Fruit fly (Drosophila melanogaster): ENCODE results near the gene ksh.

ksh gene

DNA sequence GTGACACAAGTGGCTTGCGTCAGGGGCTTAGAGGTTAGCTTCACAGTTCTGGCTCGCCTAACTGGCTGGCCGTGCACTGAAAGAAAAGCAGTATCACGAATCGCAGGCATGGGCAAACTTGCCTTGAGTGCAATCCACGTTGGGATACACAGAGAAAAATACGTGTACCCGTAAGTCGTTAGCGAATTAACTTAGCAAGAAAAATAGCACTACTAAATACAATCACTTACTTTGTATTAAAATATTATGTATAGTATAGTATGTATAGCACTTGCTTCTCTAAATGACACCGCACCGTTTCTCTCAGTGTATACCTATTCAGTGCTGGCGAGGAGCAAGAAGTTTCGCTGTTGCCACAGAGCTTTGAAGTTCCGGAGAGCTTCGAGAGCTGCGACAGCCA, 41.7 kb downstream of the ksh start (continued):
- TF ChIP-seq sens (GFP tag) (peak; percentile 59), CG10209 (GFP tag; optimal IDR thresholded peaks at IDR 0.05) (peak; percentile 29), grau (tag; optimal IDR thresholded peaks at IDR 0.05) (peak; percentile 54), Jarid2 (GFP tag; optimal IDR thresholded peaks at IDR 0.05) (no peak), CG12104 (GFP tag; optimal IDR thresholded peaks at IDR 0.05) (no peak), pfk (GFP tag; optimal IDR thresholded peaks at IDR 0.05) (no peak), CG11560 (tag; IDR thresholded peaks at IDR 0.05) (0 out of 3 replicates have a peak, but pooled peaks have one; percentile 17), dmrt99B (tag; optimal IDR thresholded peaks at IDR 0.05) (peak; percentile 62), CG17328 (GFP tag; IDR thresholded peaks at IDR 0.05) (peak; percentile 30; the same call in 1 of the 2 replicates), CG3847 (GFP tag; IDR thresholded peaks at IDR 0.05) (peak; percentile 48; the same call in 1 of the 2 replicates), Deaf1 (tag; optimal IDR thresholded peaks at IDR 0.05) (peak; percentile 8), CG7556 (GFP tag; optimal IDR thresholded peaks at IDR 0.05) (peak; percentile 65), wdn (GFP tag; IDR thresholded peaks at IDR 0.05) (no peak), CG6854 (GFP tag; optimal IDR thresholded peaks at IDR 0.05) (peak; percentile 25), dmrt11E (tag; optimal IDR thresholded peaks at IDR 0.05) (no peak), Mad (GFP tag; optimal IDR thresholded peaks at IDR 0.05) (no peak), ci (GFP tag; IDR thresholded peaks at IDR 0.05) (peak; percentile 56; the same call in 1 of the 3 replicates), CG31441 (GFP tag; IDR thresholded peaks at IDR 0.05) (peak; percentile 51), crp (GFP tag; optimal IDR thresholded peaks at IDR 0.05) (no peak), hth (optimal IDR thresholded peaks at IDR 0.05) (no peak), ewg (GFP tag; optimal IDR thresholded peaks at IDR 0.05) (no peak), CG10267 (tag; optimal IDR thresholded peaks at IDR 0.05) (peak; percentile 26), CG12769 (tag; optimal IDR thresholded peaks at IDR 0.05) (peak; percentile 66), CG8924 (tag; optimal IDR thresholded peaks at IDR 0.05) (peak; percentile 31), Blimp-1 (GFP tag; optimal IDR thresholded peaks at IDR 0.05) (peak; percentile 37), CG11504 (tag; optimal IDR thresholded peaks at IDR 0.05) (peak; percentile 67), CG15269 (tag; optimal IDR thresholded peaks at IDR 0.05) (peak; percentile 52), CG3281 (GFP tag; optimal IDR thresholded peaks at IDR 0.05) (peak; percentile 55), fd3F (GFP tag; optimal IDR thresholded peaks at IDR 0.05) (peak; percentile 31), bsh (GFP tag; optimal IDR thresholded peaks at IDR 0.05) (peak in 1 of 2 experiments; percentile 37), cas (GFP tag; IDR thresholded peaks at IDR 0.05) (no peak), BtbVII (GFP tag; optimal IDR thresholded peaks at IDR 0.05) (peak; percentile 41), CG10366 (GFP tag; IDR thresholded peaks at IDR 0.05) (no peak), CG13296 (GFP tag; optimal IDR thresholded peaks at IDR 0.05) (peak; percentile 31), Hmr (GFP tag; optimal IDR thresholded peaks at IDR 0.05) (peak; percentile 61), kah (GFP tag; optimal IDR thresholded peaks at IDR 0.05) (no peak), ham (GFP tag; IDR thresholded peaks at IDR 0.05) (no peak), Hand (GFP tag; optimal IDR thresholded peaks at IDR 0.05) (peak; percentile 65), row (GFP tag; IDR thresholded peaks at IDR 0.05) (peak; percentile 67), hkb (optimal IDR thresholded peaks at IDR 0.05) (no peak), hkb (GFP tag; IDR thresholded peaks at IDR 0.05) (peak; percentile 59; the same call in 1 of the 2 replicates), CG32532 (GFP tag; IDR thresholded peaks at IDR 0.05) (peak; percentile 32; the same call in 1 of the 2 replicates), CG2199 (GFP tag; IDR thresholded peaks at IDR 0.05) (no peak), vvl (GFP tag; IDR thresholded peaks at IDR 0.05) (peak; percentile 51), gem (tag; optimal IDR thresholded peaks at IDR 0.05) (peak; percentile 60), CG10565 (GFP tag; optimal IDR thresholded peaks at IDR 0.05) (no peak), CG12391 (tag; optimal IDR thresholded peaks at IDR 0.05) (peak; percentile 26), nerfin-2 (GFP tag; IDR thresholded peaks at IDR 0.05; ENCODE audit: partially characterized antibody) (no peak), CG1603 (tag; optimal IDR thresholded peaks at IDR 0.05) (peak; percentile 59), CG8388 (GFP tag; optimal IDR thresholded peaks at IDR 0.05) (peak; percentile 9)
